Comparison of ENCODE assay signal across 1 fruit fly cellular context in the genomic region with DNA sequence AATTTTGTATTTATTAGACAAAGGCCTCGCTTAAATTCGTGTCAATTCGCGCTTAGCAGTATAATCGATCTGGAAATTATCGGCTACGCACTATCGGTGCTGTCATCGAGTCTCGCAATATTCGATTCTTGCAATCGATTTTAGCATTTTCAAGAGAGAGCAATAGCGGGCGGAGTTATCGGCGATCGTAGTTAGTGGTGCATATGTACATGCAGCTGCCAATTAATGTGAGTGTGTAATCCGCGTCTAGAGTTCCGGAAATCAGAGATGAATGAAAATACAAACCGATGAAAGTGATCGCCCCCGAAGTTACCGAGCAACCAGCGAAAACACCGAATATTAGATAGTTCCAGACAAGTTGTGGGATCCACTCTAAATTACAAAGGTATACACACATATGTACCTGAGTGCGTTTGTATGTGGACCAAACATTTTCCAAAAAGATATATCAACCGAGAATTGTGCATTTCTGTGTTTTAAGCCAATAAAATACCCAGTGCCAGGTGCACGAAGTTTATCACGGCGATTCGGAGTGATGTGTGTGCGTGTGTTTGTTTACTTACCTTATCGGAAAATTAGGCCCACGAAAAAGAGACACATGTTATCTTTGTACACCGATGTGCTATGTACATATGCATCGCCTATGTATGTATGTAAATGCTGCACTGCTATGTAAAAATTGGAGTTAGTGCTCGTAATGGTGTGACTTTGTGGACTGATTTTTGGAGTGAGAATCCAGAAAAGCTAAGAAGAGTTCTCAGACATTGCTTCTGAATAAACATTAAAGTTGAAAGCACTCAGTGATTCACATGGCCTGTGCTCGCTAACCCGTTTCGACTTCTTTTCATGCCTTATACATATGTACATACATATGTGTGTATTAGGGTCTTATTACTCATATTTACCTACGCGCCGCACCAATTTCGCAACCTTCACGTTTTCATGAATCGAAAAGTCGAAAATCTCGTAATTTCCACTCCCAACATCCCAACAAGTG.
A peak's percentile ranks its signal among the peaks of the same experiment; 100 is the strongest.
TF ChIP-seq lines count a peak whose summit lies in the region.

No protein-coding gene starts in this region.

TF ChIP-seq in whole organism, embryonic, 481 proteins besides CTCF, POLR2A, EP300 and RAD21 (continued from another document and continues in another):
- TF ChIP-seq CG7271 (tag; optimal IDR thresholded peaks at IDR 0.05; lab: Kevin White, UChicago) (peak; percentile 20), jigr1 (GFP tag; IDR thresholded peaks at IDR 0.05; lab: Robert Waterston, UW) (no peak), D (optimal IDR thresholded peaks at IDR 0.05; lab: Kevin White, UChicago) (peak; percentile 55), D (GFP tag; optimal IDR thresholded peaks at IDR 0.05; lab: Kevin White, UChicago) (no peak), sna (GFP tag; IDR thresholded peaks at IDR 0.05; lab: Robert Waterston, UW; ENCODE audit: partially characterized antibody) (peak; percentile 92), CG4360 (GFP tag; IDR thresholded peaks at IDR 0.05; lab: Robert Waterston, UW) (no peak), Dll (GFP tag; IDR thresholded peaks at IDR 0.05; lab: Robert Waterston, UW; ENCODE audit: partially characterized antibody) (peak; percentile 86), tx (GFP tag; optimal IDR thresholded peaks at IDR 0.05; lab: Kevin White, UChicago) (no peak), vnd (GFP tag; IDR thresholded peaks at IDR 0.05; lab: Robert Waterston, UW; ENCODE audit: partially characterized antibody) (peak; percentile 96), fd96Cb (tag; optimal IDR thresholded peaks at IDR 0.05; lab: Kevin White, UChicago) (no peak), NC2β (GFP tag; optimal IDR thresholded peaks at IDR 0.05; lab: Kevin White, UChicago) (no peak), ato (GFP tag; IDR thresholded peaks at IDR 0.05; lab: Robert Waterston, UW; ENCODE audit: partially characterized antibody) (peak; percentile 100), tna (GFP tag; IDR thresholded peaks at IDR 0.05; lab: Robert Waterston, UW; ENCODE audit: partially characterized antibody) (peak; percentile 100), amos (GFP tag; IDR thresholded peaks at IDR 0.05; lab: Robert Waterston, UW; ENCODE audit: partially characterized antibody) (peak; percentile 89), CG12659 (GFP tag; optimal IDR thresholded peaks at IDR 0.05; lab: Kevin White, UChicago) (peak; percentile 41), kni (GFP tag; optimal IDR thresholded peaks at IDR 0.05; lab: Kevin White, UChicago) (peak; percentile 90), Gug (GFP tag; IDR thresholded peaks at IDR 0.05; lab: Robert Waterston, UW) (no peak), CrebB (tag; optimal IDR thresholded peaks at IDR 0.05; lab: Kevin White, UChicago) (no peak), z (GFP tag; IDR thresholded peaks at IDR 0.05; lab: Robert Waterston, UW) (peak; percentile 53; the same call in 1 of the 3 replicates), bbx (GFP tag; IDR thresholded peaks at IDR 0.05; lab: Robert Waterston, UW; ENCODE audit: partially characterized antibody) (peak; percentile 99), Ptx1 (GFP tag; IDR thresholded peaks at IDR 0.05; lab: Robert Waterston, UW) (no peak), CG10209 (GFP tag; optimal IDR thresholded peaks at IDR 0.05; lab: Kevin White, UChicago) (no peak), pb (GFP tag; optimal IDR thresholded peaks at IDR 0.05; lab: Kevin White, UChicago) (no peak), inv (GFP tag; IDR thresholded peaks at IDR 0.05; lab: Robert Waterston, UW; ENCODE audit: partially characterized antibody) (peak; percentile 81), CG10267 (tag; optimal IDR thresholded peaks at IDR 0.05; lab: Kevin White, UChicago) (peak; percentile 10), CG17829 (tag; optimal IDR thresholded peaks at IDR 0.05; lab: Kevin White, UChicago) (peak; percentile 26), sens (GFP tag; lab: Kevin White, UChicago) (peak; percentile 79), repo (GFP tag; optimal IDR thresholded peaks at IDR 0.05; lab: Kevin White, UChicago) (no peak), CG8089 (GFP tag; optimal IDR thresholded peaks at IDR 0.05; lab: Kevin White, UChicago) (peak; percentile 25), CG10431 (GFP tag; optimal IDR thresholded peaks at IDR 0.05; lab: Kevin White, UChicago) (peak; percentile 35), Doc3 (GFP tag; IDR thresholded peaks at IDR 0.05; lab: Robert Waterston, UW; ENCODE audit: partially characterized antibody) (peak; percentile 80; the same call in 2 of the 3 replicates), eve (GFP tag; optimal IDR thresholded peaks at IDR 0.05; lab: Kevin White, UChicago) (peak in 1 of 2 experiments; percentile 82), bowl (GFP tag; IDR thresholded peaks at IDR 0.05; lab: Robert Waterston, UW) (no peak), CG17568 (GFP tag; optimal IDR thresholded peaks at IDR 0.05; lab: Kevin White, UChicago) (peak; percentile 36), E2f2 (GFP tag; IDR thresholded peaks at IDR 0.05; lab: Robert Waterston, UW) (peak; percentile 94), chinmo (GFP tag; IDR thresholded peaks at IDR 0.05; lab: Robert Waterston, UW; ENCODE audit: partially characterized antibody) (peak; percentile 99), sim (GFP tag; IDR thresholded peaks at IDR 0.05; lab: Robert Waterston, UW) (no peak), Mad (GFP tag; optimal IDR thresholded peaks at IDR 0.05; lab: Kevin White, UChicago) (no peak), CG2129 (GFP tag; IDR thresholded peaks at IDR 0.05; lab: Robert Waterston, UW; ENCODE audit: partially characterized antibody) (peak; percentile 76), ci (GFP tag; IDR thresholded peaks at IDR 0.05; lab: Robert Waterston, UW) (peak; percentile 51; the same call in 1 of the 3 replicates), NfI (GFP tag; optimal IDR thresholded peaks at IDR 0.05; lab: Kevin White, UChicago) (no peak), dm (GFP tag; optimal IDR thresholded peaks at IDR 0.05; lab: Kevin White, UChicago) (no peak), CG33557 (GFP tag; optimal IDR thresholded peaks at IDR 0.05; lab: Kevin White, UChicago) (peak; percentile 37), Med (GFP tag; lab: Kevin White, UChicago) (peak; percentile 75), CG15696 (tag; optimal IDR thresholded peaks at IDR 0.05; lab: Kevin White, UChicago) (peak; percentile 37), Bgb (GFP tag; IDR thresholded peaks at IDR 0.05; lab: Robert Waterston, UW; ENCODE audit: partially characterized antibody) (peak; percentile 96), CG30020 (tag; optimal IDR thresholded peaks at IDR 0.05; lab: Kevin White, UChicago) (peak; percentile 51), Ravus (GFP tag; IDR thresholded peaks at IDR 0.05; lab: Robert Waterston, UW) (no peak), twi (tag; optimal IDR thresholded peaks at IDR 0.05; lab: Kevin White, UChicago) (peak; percentile 82), CG17186 (GFP tag; optimal IDR thresholded peaks at IDR 0.05; lab: Kevin White, UChicago) (peak; percentile 73), lola (GFP tag; optimal IDR thresholded peaks at IDR 0.05; lab: Kevin White, UChicago) (peak in 1 of 3 experiments; percentile 17), CG8290 (GFP tag; optimal IDR thresholded peaks at IDR 0.05; lab: Kevin White, UChicago) (no peak), CG8290 (tag; optimal IDR thresholded peaks at IDR 0.05; lab: Kevin White, UChicago) (peak; percentile 48 to 71), CG4328 (GFP tag; optimal IDR thresholded peaks at IDR 0.05; lab: Kevin White, UChicago) (peak; percentile 46), Asciz (GFP tag; optimal IDR thresholded peaks at IDR 0.05; lab: Kevin White, UChicago) (peak; percentile 36), pzg (GFP tag; optimal IDR thresholded peaks at IDR 0.05; lab: Kevin White, UChicago) (peak; percentile 66), CG6813 (GFP tag; optimal IDR thresholded peaks at IDR 0.05; lab: Kevin White, UChicago) (peak; percentile 42), CG32767 (GFP tag; IDR thresholded peaks at IDR 0.05; lab: Robert Waterston, UW) (peak; percentile 63; the same call in 1 of the 2 replicates), ind (GFP tag; optimal IDR thresholded peaks at IDR 0.05; lab: Kevin White, UChicago) (no peak), slp2 (GFP tag; optimal IDR thresholded peaks at IDR 0.05; lab: Kevin White, UChicago) (no peak), tll (GFP tag; optimal IDR thresholded peaks at IDR 0.05; lab: Kevin White, UChicago) (peak in 1 of 2 experiments; percentile 72), Xbp1 (GFP tag; optimal IDR thresholded peaks at IDR 0.05; lab: Kevin White, UChicago) (no peak), B-H1 (GFP tag; IDR thresholded peaks at IDR 0.05; lab: Robert Waterston, UW) (no peak), knrl (GFP tag; IDR thresholded peaks at IDR 0.05; lab: Robert Waterston, UW; ENCODE audit: partially characterized antibody) (peak; percentile 74; the same call in 2 of the 3 replicates), kah (GFP tag; optimal IDR thresholded peaks at IDR 0.05; lab: Kevin White, UChicago) (peak; percentile 16), ems (GFP tag; optimal IDR thresholded peaks at IDR 0.05; lab: Kevin White, UChicago) (peak; percentile 3), Rfx (GFP tag; IDR thresholded peaks at IDR 0.05; lab: Robert Waterston, UW) (no peak), CG42726 (GFP tag; IDR thresholded peaks at IDR 0.05; lab: Robert Waterston, UW; ENCODE audit: partially characterized antibody) (peak; percentile 61; the same call in 1 of the 2 replicates), CG34422 (GFP tag; IDR thresholded peaks at IDR 0.05; lab: Robert Waterston, UW) (peak; percentile 63; the same call in 1 of the 3 replicates), CG11560 (tag; IDR thresholded peaks at IDR 0.05; lab: Robert Waterston, UW) (peak; percentile 98), nerfin-2 (GFP tag; IDR thresholded peaks at IDR 0.05; lab: Robert Waterston, UW; ENCODE audit: partially characterized antibody) (peak; percentile 100), CG4707 (GFP tag; optimal IDR thresholded peaks at IDR 0.05; lab: Kevin White, UChicago) (no peak), pita (GFP tag; optimal IDR thresholded peaks at IDR 0.05; lab: Kevin White, UChicago) (no peak), sens-2 (GFP tag; IDR thresholded peaks at IDR 0.05; lab: Robert Waterston, UW) (no peak), fd64A (GFP tag; optimal IDR thresholded peaks at IDR 0.05; lab: Kevin White, UChicago) (peak; percentile 52), wek (GFP tag; optimal IDR thresholded peaks at IDR 0.05; lab: Kevin White, UChicago) (peak; percentile 35), CG2120 (GFP tag; optimal IDR thresholded peaks at IDR 0.05; lab: Kevin White, UChicago) (no peak), CG13287 (GFP tag; IDR thresholded peaks at IDR 0.05; lab: Robert Waterston, UW; ENCODE audit: partially characterized antibody) (peak; percentile 91), CG2116 (GFP tag; optimal IDR thresholded peaks at IDR 0.05; lab: Kevin White, UChicago) (peak; percentile 86), CG15479 (GFP tag; optimal IDR thresholded peaks at IDR 0.05; lab: Kevin White, UChicago) (peak; percentile 84), CG7963 (GFP tag; IDR thresholded peaks at IDR 0.05; lab: Robert Waterston, UW; ENCODE audit: partially characterized antibody) (peak; percentile 100), odd (GFP tag; optimal IDR thresholded peaks at IDR 0.05; lab: Kevin White, UChicago) (peak; percentile 26), dmrt11E (tag; optimal IDR thresholded peaks at IDR 0.05; lab: Kevin White, UChicago) (no peak), br (optimal IDR thresholded peaks at IDR 0.05; lab: Kevin White, UChicago) (no peak), CG12391 (tag; optimal IDR thresholded peaks at IDR 0.05; lab: Kevin White, UChicago) (no peak), unc-4 (GFP tag; IDR thresholded peaks at IDR 0.05; lab: Robert Waterston, UW; ENCODE audit: partially characterized antibody) (peak; percentile 78), hkb (optimal IDR thresholded peaks at IDR 0.05; lab: Kevin White, UChicago) (no peak), hkb (GFP tag; IDR thresholded peaks at IDR 0.05; lab: Robert Waterston, UW) (no peak), Vsx1 (GFP tag; optimal IDR thresholded peaks at IDR 0.05; lab: Kevin White, UChicago) (peak; percentile 47), trem (tag; optimal IDR thresholded peaks at IDR 0.05; lab: Kevin White, UChicago) (peak; percentile 59), CG2875 (GFP tag; optimal IDR thresholded peaks at IDR 0.05; lab: Kevin White, UChicago) (no peak), Ets97D (GFP tag; optimal IDR thresholded peaks at IDR 0.05; lab: Kevin White, UChicago) (peak; percentile 41), CG1529 (GFP tag; optimal IDR thresholded peaks at IDR 0.05; lab: Kevin White, UChicago) (peak; percentile 17), CG18476 (GFP tag; optimal IDR thresholded peaks at IDR 0.05; lab: Kevin White, UChicago) (no peak), CG18262 (tag; optimal IDR thresholded peaks at IDR 0.05; lab: Kevin White, UChicago) (no peak), CG16813 (GFP tag; IDR thresholded peaks at IDR 0.05; lab: Robert Waterston, UW; ENCODE audit: partially characterized antibody) (peak; percentile 93), Dp (GFP tag; optimal IDR thresholded peaks at IDR 0.05; lab: Kevin White, UChicago) (peak; percentile 89), CG7357 (GFP tag; IDR thresholded peaks at IDR 0.05; lab: Robert Waterston, UW) (no peak), hbn (GFP tag; IDR thresholded peaks at IDR 0.05; lab: Robert Waterston, UW; ENCODE audit: partially characterized antibody) (peak; percentile 82), Dip3 (GFP tag; optimal IDR thresholded peaks at IDR 0.05; lab: Kevin White, UChicago) (no peak), Nf-YB (GFP tag; optimal IDR thresholded peaks at IDR 0.05; lab: Kevin White, UChicago) (no peak), CG18764 (GFP tag; optimal IDR thresholded peaks at IDR 0.05; lab: Kevin White, UChicago) (no peak), CG17912 (GFP tag; optimal IDR thresholded peaks at IDR 0.05; lab: Kevin White, UChicago) (peak; percentile 52), Neu2 (GFP tag; optimal IDR thresholded peaks at IDR 0.05; lab: Kevin White, UChicago; ENCODE audit: borderline replicate concordance) (peak; percentile 33), CG11723 (GFP tag; optimal IDR thresholded peaks at IDR 0.05; lab: Kevin White, UChicago) (peak; percentile 18), Sry-δ (GFP tag; optimal IDR thresholded peaks at IDR 0.05; lab: Kevin White, UChicago) (peak; percentile 75), CG4424 (GFP tag; optimal IDR thresholded peaks at IDR 0.05; lab: Kevin White, UChicago) (peak; percentile 5), BEAF-32 (GFP tag; optimal IDR thresholded peaks at IDR 0.05; lab: Kevin White, UChicago) (peak; percentile 68), Ets65A (GFP tag; lab: Kevin White, UChicago) (peak; percentile 30), CG34224 (GFP tag; IDR thresholded peaks at IDR 0.05; lab: Robert Waterston, UW; ENCODE audit: partially characterized antibody) (peak; percentile 96), MESR4 (GFP tag; optimal IDR thresholded peaks at IDR 0.05; lab: Kevin White, UChicago) (peak; percentile 63), CG4617 (GFP tag; optimal IDR thresholded peaks at IDR 0.05; lab: Kevin White, UChicago; ENCODE audit: borderline replicate concordance) (peak; percentile 28), CG5180 (GFP tag; optimal IDR thresholded peaks at IDR 0.05; lab: Kevin White, UChicago) (peak; percentile 29), pum (GFP tag; optimal IDR thresholded peaks at IDR 0.05; lab: Kevin White, UChicago) (no peak), YL-1 (GFP tag; optimal IDR thresholded peaks at IDR 0.05; lab: Kevin White, UChicago) (peak; percentile 49)
